Worm (Caenorhabditis elegans) whole organism, L4 larva: ENCODE measurements around the gene D2024.18.

Experiments used
- F26F4.8 ChIP-seq: fragments of 200-800 bp; sonication (Bioruptor generic); conservative IDR thresholded peaks from 2 replicates; pipeline ENCODE4 v1.3.6; 2022; ENCODE audit warnings: missing genetic modification characterization, missing compliant biosample characterization
- F49E8.2 ChIP-seq: sonication (generic microtip); optimal IDR thresholded peaks from 2 replicates; lab custom pipeline; 2016; ENCODE audit warnings: missing compliant biosample characterization, mild to moderate bottlenecking, missing genetic modification characterization, borderline replicate concordance
- Y105C5A.15 ChIP-seq: fragments of 200-800 bp; sonication (Bioruptor generic); IDR thresholded peaks from 2 replicates; pipeline ENCODE4 v1.3.6; 2022; ENCODE audit warnings: missing genetic modification characterization, missing compliant biosample characterization
- ZK337.2 ChIP-seq: fragments of 200-800 bp; sonication (Bioruptor generic); IDR thresholded peaks from 2 replicates; pipeline ENCODE4 v1.3.6; 2022; ENCODE audit warnings: missing genetic modification reagents, missing genetic modification characterization, missing compliant biosample characterization
- ZK546.5 ChIP-seq, 2 experiments: sonication (generic microtip); optimal IDR thresholded peaks; 2 replicates each; lab custom pipeline; 2017; ENCODE audit warnings: missing biosample characterization in 2 of 2, missing genetic modification characterization in 2 of 2
- arid-1 ChIP-seq: fragments of 200-800 bp; sonication (Bioruptor generic); conservative IDR thresholded peaks from 2 replicates; pipeline ENCODE4 v1.3.6; 2022; ENCODE audit warnings: missing genetic modification reagents, missing genetic modification characterization, missing compliant biosample characterization
- ceh-20 ChIP-seq: fragments of 200-800 bp; sonication (Bioruptor generic); IDR thresholded peaks from 2 replicates; pipeline ENCODE4 v1.3.6; 2022; ENCODE audit warnings: missing genetic modification reagents, missing genetic modification characterization, missing compliant biosample characterization
- ceh-44 ChIP-seq: fragments of 200-800 bp; sonication (Bioruptor generic); IDR thresholded peaks from 2 replicates; pipeline ENCODE4 v1.3.6; 2022; ENCODE audit warnings: missing genetic modification reagents, missing genetic modification characterization, missing compliant biosample characterization
- ces-1 ChIP-seq: fragments of 150-350 bp; sonication (generic microtip); optimal IDR thresholded peaks from 4 replicates; lab custom pipeline; 2014; ENCODE audit warnings: missing biosample characterization, missing genetic modification reagents, missing genetic modification characterization
- daf-12 ChIP-seq: fragments of 150-350 bp; optimal IDR thresholded peaks from 2 replicates; lab custom pipeline; 2014; ENCODE audit warnings: missing biosample characterization, missing genetic modification reagents, missing genetic modification characterization
- dmd-8 ChIP-seq: fragments of 200-800 bp; sonication (Bioruptor generic); IDR thresholded peaks from 2 replicates; pipeline ENCODE4 v1.3.6; 2022; ENCODE audit warnings: missing genetic modification characterization, missing compliant biosample characterization
- lin-15B ChIP-seq: fragments of 150-350 bp; sonication (generic microtip); optimal IDR thresholded peaks from 3 replicates; lab custom pipeline; 2014; ENCODE audit warnings: missing biosample characterization, missing genetic modification characterization
- lin-38 ChIP-seq: fragments of 200-800 bp; sonication (Bioruptor generic); IDR thresholded peaks from 2 replicates; pipeline ENCODE4 v1.3.6; 2022; ENCODE audit warnings: missing genetic modification reagents, missing genetic modification characterization, missing compliant biosample characterization
- lin-39 ChIP-seq: fragments of 150-350 bp; optimal IDR thresholded peaks from 2 replicates; lab custom pipeline; 2014; ENCODE audit warnings: missing biosample characterization, missing genetic modification reagents, missing genetic modification characterization
- madf-5 ChIP-seq, 2 experiments: fragments of 200-800 bp; sonication (Bioruptor generic); IDR thresholded peaks; 2 replicates each; pipeline ENCODE4 v1.3.6; 2022; ENCODE audit warnings: missing compliant biosample characterization in 2 of 2, missing genetic modification characterization in 2 of 2
- mes-2 ChIP-seq: sonication (generic microtip); optimal IDR thresholded peaks from 2 replicates; lab custom pipeline; 2016; ENCODE audit warnings: missing genotype, mild to moderate bottlenecking, missing genetic modification characterization, missing compliant biosample characterization; ENCODE audit not compliant: poor library complexity, severe bottlenecking
- nhr-42 ChIP-seq: fragments of 200-800 bp; sonication (Bioruptor generic); IDR thresholded peaks from 2 replicates; pipeline ENCODE4 v1.3.6; 2022; ENCODE audit warnings: missing genetic modification characterization, missing compliant biosample characterization
- nhr-77 ChIP-seq: fragments of 150-350 bp; optimal IDR thresholded peaks from 2 replicates; lab custom pipeline; 2014; ENCODE audit warnings: missing biosample characterization, missing genetic modification characterization
- pha-4 ChIP-seq, 2 experiments: fragments of 150-350 bp in 1 of 2; fragments of 200-800 bp in 1 of 2; sonication (Bioruptor generic) in 1 of 2; IDR thresholded peaks in 1 of 2; optimal IDR thresholded peaks in 1 of 2; 2 replicates each; pipeline versions ENCODE4 v1.3.6 to Lab custom; 2014 to 2022; ENCODE audit warnings: missing genetic modification characterization in 2 of 2, missing genetic modification reagents in 2 of 2, missing biosample characterization in 1 of 2, missing compliant biosample characterization in 1 of 2
- snpc-1.2 ChIP-seq: fragments of 200-800 bp; sonication (Bioruptor generic); IDR thresholded peaks from 2 replicates; pipeline ENCODE4 v1.3.6; 2022; ENCODE audit warnings: missing genetic modification reagents, missing genetic modification characterization, missing compliant biosample characterization
- snpc-4 ChIP-seq: fragments of 150-350 bp; optimal IDR thresholded peaks from 2 replicates; lab custom pipeline; 2014; ENCODE audit warnings: missing biosample characterization, missing genetic modification characterization
- spr-1 ChIP-seq: sonication (generic microtip); optimal IDR thresholded peaks from 2 replicates; lab custom pipeline; 2016; ENCODE audit warnings: mild to moderate bottlenecking, missing genetic modification characterization, missing compliant biosample characterization
- tag-97 ChIP-seq: fragments of 200-800 bp; sonication (Bioruptor generic); IDR thresholded peaks from 2 replicates; pipeline ENCODE4 v1.3.6; 2022; ENCODE audit warnings: missing genetic modification characterization, missing compliant biosample characterization
- unc-130 ChIP-seq: sonication (generic microtip); optimal IDR thresholded peaks from 2 replicates; lab custom pipeline; 2016; ENCODE audit warnings: missing genetic modification reagents, missing genetic modification characterization, missing compliant biosample characterization
- zfp-3 ChIP-seq: fragments of 200-800 bp; sonication (Bioruptor generic); conservative IDR thresholded peaks from 2 replicates; pipeline ENCODE4 v1.3.6; 2022; ENCODE audit warnings: missing genetic modification reagents, missing genetic modification characterization, missing compliant biosample characterization
- ztf-7 ChIP-seq: fragments of 150-350 bp; optimal IDR thresholded peaks from 2 replicates; lab custom pipeline; 2014; ENCODE audit warnings: missing biosample characterization, missing genetic modification characterization

Gene D2024.18

DNA sequence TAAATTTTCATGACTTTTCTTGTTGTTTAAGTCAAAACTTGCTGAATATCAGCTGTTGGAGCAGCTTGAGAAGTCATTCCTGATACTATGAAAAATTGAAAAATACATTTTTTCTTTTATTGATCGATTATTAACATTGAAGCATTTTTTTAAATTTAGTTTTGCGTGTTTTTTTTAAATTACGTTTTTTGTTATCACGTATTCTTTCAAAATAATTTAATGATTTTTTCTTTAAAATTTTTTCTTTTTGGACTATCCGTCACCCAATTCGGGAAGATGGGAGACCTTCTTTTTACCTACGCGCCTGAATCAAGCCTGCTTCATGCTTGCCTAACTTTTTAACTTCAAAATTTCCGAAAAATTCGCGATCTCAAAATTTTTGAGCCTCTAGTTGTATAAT, 43.9 kb downstream of the D2024.18 start, which contains the start of gene F42C5.5:
TSS of gene F42C5.5 (minus strand) at position 101 of the 400 bp plus-strand sequence.
- TF ChIP-seq lin-15B (tag; lab: Kevin White, UChicago), result no peak
- no peak for TF ChIP-seq F26F4.8 (GFP tag; lab: Robert Waterston, UW)
- no peak for TF ChIP-seq nhr-42 (GFP tag; lab: Robert Waterston, UW)
- no peak for TF ChIP-seq arid-1 (GFP tag; lab: Robert Waterston, UW)
- no peak for TF ChIP-seq dmd-8 (GFP tag; lab: Robert Waterston, UW)
- no peak for TF ChIP-seq ztf-7
- no peak for TF ChIP-seq ZK546.5 (tag; optimal IDR thresholded peaks at IDR 0.05; lab: Kevin White, UChicago)
- TF ChIP-seq ceh-44 (GFP tag; lab: Robert Waterston, UW), result no peak
- no peak for TF ChIP-seq unc-130 (GFP tag; lab: Kevin White, UChicago)
- TF ChIP-seq daf-12 (tag; lab: Kevin White, UChicago), result no peak
- no peak for TF ChIP-seq F49E8.2 (tag; lab: Kevin White, UChicago)
- no peak for TF ChIP-seq snpc-1.2
- TF ChIP-seq nhr-77 (tag; lab: Kevin White, UChicago), result no peak
- no peak for TF ChIP-seq Y105C5A.15
- TF ChIP-seq spr-1 (tag; lab: Kevin White, UChicago), result no peak
- no peak for TF ChIP-seq mes-2
- TF ChIP-seq lin-39 (tag; lab: Kevin White, UChicago), result no peak
- no peak for TF ChIP-seq lin-38 (GFP tag; lab: Robert Waterston, UW)
- TF ChIP-seq, all 104 proteins: peak for 0

DNA sequence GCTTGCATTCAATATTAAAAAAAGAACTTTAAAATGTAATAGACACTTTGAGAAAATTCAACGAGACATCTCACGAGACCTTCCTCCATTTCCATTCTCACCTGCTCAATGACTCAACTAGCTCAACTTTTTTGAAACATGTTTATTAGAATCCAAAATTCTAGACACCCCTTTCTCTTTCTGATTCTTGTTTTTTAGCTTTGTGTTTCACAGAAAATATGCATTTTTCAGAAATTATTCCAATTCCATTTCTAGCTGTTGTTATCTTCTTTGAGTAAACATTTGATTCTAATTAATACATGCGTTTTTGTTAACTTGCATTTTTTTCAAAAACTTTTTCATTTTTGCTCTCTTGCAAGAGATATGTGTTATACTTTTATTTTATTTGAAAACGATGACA, 51.2 kb downstream of the D2024.18 start:
- no peak for TF ChIP-seq ZK337.2 (GFP tag; lab: Robert Waterston, UW)
- TF ChIP-seq madf-5 (GFP tag; IDR thresholded peaks at IDR 0.05; lab: Robert Waterston, UW), result no peak
- TF ChIP-seq mes-2, result no peak
- TF ChIP-seq zfp-3, result no peak
- TF ChIP-seq ces-1 (GFP tag; lab: Kevin White, UChicago), result no peak
- TF ChIP-seq pha-4 (GFP tag; IDR thresholded peaks at IDR 0.05; lab: Robert Waterston, UW), result no peak
- TF ChIP-seq pha-4 (tag; optimal IDR thresholded peaks at IDR 0.05; lab: Kevin White, UChicago), result no peak
- TF ChIP-seq snpc-4 (tag; lab: Kevin White, UChicago), result no peak
- no peak for TF ChIP-seq tag-97 (GFP tag; lab: Robert Waterston, UW)
- no peak for TF ChIP-seq ceh-20 (GFP tag; lab: Robert Waterston, UW)
